Worm (Caenorhabditis elegans) whole organism, early embryonic: ENCODE data around the gene lron-13.

Experiments used
- aly-1 ChIP-seq: sonication (generic microtip); optimal IDR thresholded peaks from 2 replicates; lab custom pipeline; 2016; ENCODE audit warnings: missing genetic modification characterization, missing compliant biosample characterization
- ama-1 ChIP-seq: fragments of 150-350 bp; optimal IDR thresholded peaks from 2 replicates; lab custom pipeline; 2014
- pes-1 ChIP-seq: fragments of 200-800 bp; sonication (Bioruptor generic); IDR thresholded peaks from 2 replicates; pipeline ENCODE4 v1.3.6; 2022; ENCODE audit warnings: missing genetic modification reagents, missing genetic modification characterization, missing compliant biosample characterization
- tbx-37 ChIP-seq: fragments of 200-800 bp; sonication (Bioruptor generic); conservative IDR thresholded peaks from 2 replicates; pipeline ENCODE4 v1.3.6; 2022; ENCODE audit warnings: missing genetic modification reagents, missing genetic modification characterization, missing compliant biosample characterization

- no peak for TF ChIP-seq aly-1 (tag; lab: Kevin White, UChicago)
- TF ChIP-seq pes-1 (GFP tag; lab: Robert Waterston, UW) = no peak
- no peak for TF ChIP-seq tbx-37 (GFP tag; lab: Robert Waterston, UW)
- no peak for TF ChIP-seq ama-1
Measured at ce11 chrIII:13570347-13570746, 43.1 kb downstream of the lron-13 start, which contains the start of gene exc-12.
